Fruit fly (Drosophila melanogaster) whole organism, pupa: ENCODE results near the gene cocoon.

Source experiments
- CG4496 ChIP-seq: fragments of 200-800 bp; sonication (Bioruptor generic); IDR thresholded peaks from 3 replicates; pipeline ENCODE4 v1.3.6; 2022; ENCODE audit warnings: missing biosample characterization, missing genetic modification characterization
- EcR ChIP-seq: fragments of 200-800 bp; sonication (Bioruptor generic); optimal IDR thresholded peaks from 3 replicates; lab custom pipeline; 2019; ENCODE audit warnings: missing biosample characterization, missing genetic modification characterization, mild to moderate bottlenecking, moderate library complexity, missing genetic modification reagents

- TF ChIP-seq EcR (GFP tag; lab: Kevin White, UChicago) (peak; percentile 68), CG4496 (GFP tag; lab: Robert Waterston, UW) (no peak)
Observed at dm6 chr3L:15511688-15512250, 37.9 kb upstream of the cocoon start.
